Fruit fly (Drosophila melanogaster) Kc167 (cell line): Measurements from ENCODE around the gene CG15515.

Experiments used
- Myc ChIP-seq: fragments of >200 bp; optimal IDR thresholded peaks from 2 replicates; lab custom pipeline; 2017; ENCODE audit warnings: missing external identifiers
- Sin3A ChIP-seq: fragments of >200 bp; optimal IDR thresholded peaks from 2 replicates; lab custom pipeline; 2018; ENCODE audit warnings: missing external identifiers
- insv ChIP-seq: fragments of >200 bp; optimal IDR thresholded peaks from 3 replicates; lab custom pipeline; 2018; ENCODE audit warnings: missing external identifiers
- ttk ChIP-seq: sonication (Bioruptor generic); optimal IDR thresholded peaks from 2 replicates; lab custom pipeline; 2017; ENCODE audit warnings: missing external identifiers

DNA sequence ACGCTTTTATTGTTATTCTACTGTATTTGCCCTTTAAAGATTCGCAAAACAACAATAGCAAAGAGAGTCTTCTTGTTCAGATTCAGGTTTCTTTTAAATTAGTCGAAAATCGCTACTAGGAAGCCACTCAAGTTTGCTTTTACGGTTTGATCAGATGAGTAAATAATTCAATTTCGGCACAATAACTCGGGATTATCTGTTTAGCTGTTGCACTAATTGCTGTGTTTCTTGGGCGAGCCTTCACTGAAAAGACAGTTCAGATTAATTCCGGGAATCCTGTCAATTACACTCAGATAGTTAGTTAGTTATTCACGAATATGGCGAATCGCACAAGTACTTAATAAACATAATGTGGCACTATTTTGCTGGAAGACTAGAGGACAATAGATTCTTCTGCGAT lies 38.6 kb upstream of the CG15515 start:
- TF ChIP-seq insv (no peak), ttk (lab: Kevin White, UChicago) (no peak), Sin3A (lab: Kevin White, UChicago) (no peak), Myc (no peak)
